Worm (Caenorhabditis elegans) whole organism, L4/young adult: ENCODE measurements around the gene F19G12.9.
A peak's percentile ranks its signal among the peaks of the same experiment; 100 is the strongest.

Source experiments
- W03F9.2 ChIP-seq: fragments of 150-350 bp; optimal IDR thresholded peaks from 2 replicates; lab custom pipeline; 2014; ENCODE audit warnings: missing biosample characterization, missing genetic modification characterization
- dao-5 ChIP-seq: sonication (generic microtip); optimal IDR thresholded peaks from 2 replicates; lab custom pipeline; 2016; ENCODE audit warnings: missing genotype, missing genetic modification characterization, moderate library complexity, missing compliant biosample characterization
- him-1 ChIP-seq: sonication (generic microtip); optimal IDR thresholded peaks from 2 replicates; lab custom pipeline; 2016; ENCODE audit warnings: missing genotype, missing genetic modification reagents, missing genetic modification characterization, missing compliant biosample characterization

F19G12.9 gene

DNA sequence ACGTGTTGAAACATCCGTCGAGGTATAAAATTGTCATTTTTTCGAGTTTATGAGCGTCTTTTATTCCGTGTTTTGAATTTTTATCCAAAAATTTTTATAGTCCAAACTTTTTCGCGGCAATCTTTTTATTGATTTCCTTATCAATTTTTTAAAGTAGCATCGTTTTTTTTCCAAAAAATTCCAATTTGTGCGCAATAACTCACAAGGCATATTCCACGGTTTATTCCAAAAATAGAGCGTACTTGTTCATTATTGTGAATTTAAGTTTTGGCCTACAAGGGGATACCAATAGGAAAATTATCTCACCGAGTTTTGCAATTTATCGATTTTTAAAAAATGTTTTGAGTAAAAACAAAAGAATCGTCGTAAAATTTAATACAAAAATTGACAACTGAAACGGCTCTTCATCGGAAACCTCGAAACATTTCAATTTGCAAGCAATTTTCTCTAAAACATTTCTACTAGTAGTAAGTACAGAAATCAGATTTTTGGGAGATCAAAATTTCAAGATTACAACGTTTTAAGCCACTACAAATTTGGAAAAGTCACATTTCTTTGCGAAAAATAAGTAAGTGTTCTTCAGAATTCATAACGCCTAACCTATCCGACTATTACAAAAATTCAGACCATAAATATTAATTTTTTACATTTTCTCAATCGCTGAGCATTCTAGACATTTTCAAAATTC lies 24.7 kb downstream of the F19G12.9 start:
- TF ChIP-seq him-1 (tag; lab: Kevin White, UChicago), result no peak
- TF ChIP-seq W03F9.2 (tag; lab: Kevin White, UChicago), result no peak

ce11 chrX:1445696-1446095 lies 26.7 kb downstream of the F19G12.9 start:
- no peak for TF ChIP-seq dao-5 (tag; lab: Kevin White, UChicago)
- no peak for TF ChIP-seq W03F9.2 (tag; lab: Kevin White, UChicago)
- TF ChIP-seq him-1 (tag; lab: Kevin White, UChicago), result no peak

DNA sequence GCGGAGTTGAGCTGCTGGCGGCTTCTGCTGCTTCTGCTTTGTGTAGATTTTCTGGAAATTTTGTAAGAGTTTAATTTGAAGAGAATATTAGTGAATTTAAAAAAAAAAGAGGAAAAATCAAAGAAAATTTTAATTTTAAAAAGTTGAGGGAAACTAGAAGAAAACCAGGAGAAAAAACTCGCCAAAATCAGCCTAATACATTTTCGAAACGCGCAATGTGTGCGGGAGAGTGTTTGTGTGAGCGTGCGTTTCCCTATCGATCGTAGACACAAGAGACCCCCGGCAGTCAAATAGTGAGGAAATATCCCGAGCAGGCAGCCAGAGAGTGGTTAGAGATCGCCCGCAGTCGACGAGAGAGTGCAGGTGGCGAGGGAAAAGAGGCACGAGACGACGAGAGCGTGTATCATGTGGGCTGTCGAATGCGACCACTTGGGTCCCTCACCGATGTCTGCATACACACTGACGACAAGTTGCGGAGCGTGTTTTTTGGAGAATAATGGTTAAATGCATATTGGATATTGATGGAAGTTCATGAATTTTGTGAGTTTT lies 27.7 kb downstream of the F19G12.9 start, which contains the start of gene zfp-3:
zfp-3 (minus strand) TSS at position 51 of the 549 bp plus-strand sequence.
- TF ChIP-seq dao-5 (tag; lab: Kevin White, UChicago) (peak; percentile 62), W03F9.2 (tag; lab: Kevin White, UChicago) (peak; percentile 72), him-1 (tag; lab: Kevin White, UChicago) (peak; percentile 80)

- TF ChIP-seq him-1 (tag; lab: Kevin White, UChicago), result no peak
- TF ChIP-seq dao-5 (tag; lab: Kevin White, UChicago), result no peak
- TF ChIP-seq W03F9.2 (tag; lab: Kevin White, UChicago), result no peak
Observed at ce11 chrX:1450352-1450818, 31.4 kb downstream of the F19G12.9 start, which contains the start of gene W05H7.1. TSS of gene W05H7.1 (plus strand) at chrX:1450768.

- TF ChIP-seq W03F9.2 (tag; lab: Kevin White, UChicago) (no peak), dao-5 (tag; lab: Kevin White, UChicago) (no peak), him-1 (tag; lab: Kevin White, UChicago) (no peak)
Observed at ce11 chrX:1451240-1451639, 32.2 kb downstream of the F19G12.9 start.

DNA sequence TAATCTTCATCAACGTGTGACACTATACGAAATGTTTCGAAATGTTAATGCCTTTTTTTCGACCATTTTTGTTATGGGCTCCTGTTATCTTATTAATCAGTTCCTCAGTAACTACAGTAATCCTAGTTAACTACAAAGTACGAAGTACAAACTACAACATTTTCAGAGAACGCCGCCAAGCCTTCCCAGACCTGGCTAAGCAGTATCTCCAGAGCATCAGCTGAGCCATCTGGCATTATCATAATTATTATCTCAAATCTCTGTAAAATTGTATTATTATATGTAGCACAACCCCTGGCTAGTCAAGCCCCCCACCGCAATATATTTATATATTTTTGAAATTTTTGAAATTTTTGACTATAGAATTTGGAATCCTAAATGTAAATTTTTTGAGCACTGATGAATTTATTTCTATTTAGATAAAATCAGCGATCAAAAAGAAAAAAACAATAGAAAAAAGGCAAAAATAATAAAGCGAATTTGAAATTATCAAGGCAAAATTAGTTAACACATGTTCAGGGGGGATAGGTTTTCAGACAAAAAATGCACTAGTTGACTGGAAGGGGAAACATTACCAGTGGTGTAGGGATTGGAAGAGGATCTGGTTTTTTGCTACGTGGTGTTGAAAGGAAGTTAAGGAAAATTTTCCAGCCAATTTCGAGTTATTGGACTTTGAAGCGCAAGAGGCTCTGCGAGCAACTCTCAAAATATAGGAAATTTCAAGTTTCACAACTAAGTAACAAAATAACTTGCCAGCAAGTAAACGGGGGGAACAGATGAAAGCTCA lies 33.0 kb downstream of the F19G12.9 start:
- no peak for TF ChIP-seq him-1 (tag; lab: Kevin White, UChicago)
- TF ChIP-seq dao-5 (tag; lab: Kevin White, UChicago), result no peak
- no peak for TF ChIP-seq W03F9.2 (tag; lab: Kevin White, UChicago)

DNA sequence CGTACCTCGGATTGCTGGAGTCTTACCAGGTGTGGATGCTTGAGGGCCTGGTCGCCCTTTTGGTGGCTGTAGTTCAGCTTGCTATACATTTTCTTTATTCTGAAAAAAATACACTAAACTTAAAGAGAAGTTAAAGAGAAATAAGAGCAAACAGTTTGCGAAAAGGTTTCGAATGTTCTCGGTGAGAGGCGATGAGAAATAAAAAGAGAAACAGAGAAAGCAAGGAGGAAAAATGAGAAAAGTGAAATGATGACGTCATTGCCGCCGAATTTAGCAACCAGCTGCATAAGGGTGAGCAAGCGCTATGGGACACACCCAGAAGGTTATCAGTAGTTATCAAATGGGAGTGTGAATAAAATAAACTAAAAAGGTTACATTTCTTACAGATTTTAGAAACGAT lies 34.8 kb downstream of the F19G12.9 start, which contains the start of gene cebp-1:
cebp-1 (minus strand) TSS at position 99 of the 400 bp plus-strand sequence.
- TF ChIP-seq dao-5 (tag; lab: Kevin White, UChicago) (no peak), W03F9.2 (tag; lab: Kevin White, UChicago) (peak; percentile 39), him-1 (tag; lab: Kevin White, UChicago) (no peak)

DNA sequence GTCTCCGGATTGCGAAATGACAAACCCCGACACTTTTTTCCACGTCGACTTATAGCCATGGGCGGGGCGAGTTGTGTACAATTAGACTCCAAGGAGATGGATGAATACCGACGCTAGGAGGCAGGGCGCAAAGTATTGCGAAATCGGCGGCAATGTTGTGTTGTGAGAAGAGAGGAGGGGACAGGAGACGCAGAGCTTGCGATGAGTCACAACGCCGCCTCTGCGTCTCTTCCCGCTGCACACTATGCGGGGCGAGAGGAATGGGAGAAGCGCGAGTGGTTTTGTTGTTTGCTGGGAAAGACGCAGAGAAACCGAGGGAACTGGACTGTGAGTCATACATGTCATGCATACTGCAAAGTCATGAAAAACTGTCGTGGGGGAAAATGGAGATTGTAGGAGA lies 35.4 kb downstream of the F19G12.9 start:
- TF ChIP-seq him-1 (tag; lab: Kevin White, UChicago) (peak; percentile 56), W03F9.2 (tag; lab: Kevin White, UChicago) (peak; percentile 30), dao-5 (tag; lab: Kevin White, UChicago) (peak; percentile 11)

DNA sequence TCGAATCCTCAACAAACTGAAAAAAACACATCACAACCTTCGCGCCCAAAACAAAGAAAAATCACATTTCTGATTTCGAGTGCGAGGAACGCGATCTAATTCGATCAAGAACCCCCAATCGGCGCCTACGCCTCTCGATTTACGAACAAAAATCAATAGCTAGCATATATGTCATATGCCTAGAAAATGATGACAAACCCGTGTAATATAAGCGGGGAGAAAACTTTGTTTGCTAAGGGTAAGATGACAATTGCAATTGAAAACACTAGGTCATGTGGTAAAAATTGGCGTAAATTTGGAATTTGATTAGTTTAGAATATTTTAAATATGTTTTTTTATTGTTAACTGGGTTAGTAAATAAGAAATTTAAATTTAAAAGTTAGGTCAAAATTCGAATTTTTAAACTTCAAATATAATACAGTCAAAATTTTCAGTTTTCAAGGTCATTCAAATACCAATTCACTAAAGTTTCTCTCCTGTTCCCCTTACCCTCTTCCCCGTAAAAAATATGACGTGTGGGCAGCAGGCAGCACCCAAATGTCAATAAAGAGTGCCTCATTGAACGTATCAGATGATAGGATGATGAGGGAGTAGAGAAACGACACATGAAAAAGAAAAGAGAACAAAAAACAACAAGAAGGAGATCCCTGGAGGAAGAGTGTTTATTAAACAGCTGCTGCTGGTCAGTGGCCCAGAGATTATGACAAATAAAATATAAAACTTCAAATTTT lies 37.5 kb downstream of the F19G12.9 start:
- TF ChIP-seq W03F9.2 (tag; lab: Kevin White, UChicago) (peak; percentile 27), him-1 (tag; lab: Kevin White, UChicago) (no peak)

DNA sequence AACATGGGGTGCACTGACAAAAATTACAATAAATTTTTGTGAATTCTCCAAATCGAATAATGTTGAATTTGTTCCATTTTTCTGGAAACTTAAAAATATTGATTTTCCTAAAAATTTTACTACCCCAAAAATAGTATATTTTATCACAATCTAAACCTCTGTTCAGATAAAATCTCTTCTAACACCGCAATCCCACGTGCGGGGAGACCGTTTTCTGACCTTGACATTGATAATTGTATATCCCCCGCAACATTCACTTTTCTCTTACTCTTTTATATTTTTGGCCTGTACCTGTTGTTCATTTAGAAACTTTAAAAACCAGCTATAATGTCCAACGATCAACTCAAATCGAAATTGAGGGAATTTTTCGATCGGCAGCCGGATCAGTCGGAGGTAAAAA lies 39.8 kb downstream of the F19G12.9 start, which contains the start of gene D1005.2:
D1005.2 (plus strand) TSS at position 230 of the 400 bp plus-strand sequence.
- TF ChIP-seq W03F9.2 (tag; lab: Kevin White, UChicago) (no peak), dao-5 (tag; lab: Kevin White, UChicago) (no peak), him-1 (tag; lab: Kevin White, UChicago) (no peak)

- TF ChIP-seq him-1 (tag; lab: Kevin White, UChicago), result no peak
- TF ChIP-seq W03F9.2 (tag; lab: Kevin White, UChicago), result no peak
- no peak for TF ChIP-seq dao-5 (tag; lab: Kevin White, UChicago)
Observed at ce11 chrX:1459756-1460155, 40.7 kb downstream of the F19G12.9 start.

- TF ChIP-seq W03F9.2 (tag; lab: Kevin White, UChicago) (no peak), dao-5 (tag; lab: Kevin White, UChicago) (no peak), him-1 (tag; lab: Kevin White, UChicago) (no peak)
Observed at ce11 chrX:1464699-1465098, 45.7 kb downstream of the F19G12.9 start, which contains the start of gene D1005.6. TSS of gene D1005.6 (minus strand) at chrX:1464799.
